Worm (Caenorhabditis elegans) whole organism, late embryonic: ENCODE results near the gene K12H6.5.

Source experiments
- C08G9.2 ChIP-seq: sonication (generic microtip); optimal IDR thresholded peaks from 2 replicates; lab custom pipeline; 2016; ENCODE audit warnings: mild to moderate bottlenecking, missing genetic modification characterization, moderate library complexity, missing compliant biosample characterization
- C38D4.7 ChIP-seq: fragments of 200-800 bp; sonication (Bioruptor generic); optimal IDR thresholded peaks from 2 replicates; lab custom pipeline; 2018; ENCODE audit warnings: mild to moderate bottlenecking, missing genetic modification characterization, moderate library complexity, missing compliant biosample characterization
- F13H6.1 ChIP-seq: sonication (generic microtip); optimal IDR thresholded peaks from 2 replicates; lab custom pipeline; 2016; ENCODE audit warnings: missing genetic modification characterization, missing compliant biosample characterization
- K02D7.2 ChIP-seq: sonication (generic microtip); optimal IDR thresholded peaks from 2 replicates; lab custom pipeline; 2017; ENCODE audit warnings: mild to moderate bottlenecking, missing genetic modification characterization, missing compliant biosample characterization
- ahr-1 ChIP-seq: sonication (generic microtip); optimal IDR thresholded peaks from 2 replicates; lab custom pipeline; 2016; ENCODE audit warnings: missing genetic modification characterization, missing compliant biosample characterization
- ama-1 ChIP-seq: fragments of 150-350 bp; optimal IDR thresholded peaks from 2 replicates; lab custom pipeline; 2014
- ceh-18 ChIP-seq: sonication (generic microtip); optimal IDR thresholded peaks from 2 replicates; lab custom pipeline; 2016; ENCODE audit warnings: missing genetic modification characterization, missing compliant biosample characterization
- ceh-19 ChIP-seq: fragments of 200-800 bp; sonication (Bioruptor generic); optimal IDR thresholded peaks from 2 replicates; lab custom pipeline; 2018; ENCODE audit warnings: mild to moderate bottlenecking, missing genetic modification characterization, missing compliant biosample characterization
- ceh-2 ChIP-seq: sonication (generic microtip); optimal IDR thresholded peaks from 2 replicates; lab custom pipeline; 2016; ENCODE audit warnings: missing genotype, missing genetic modification characterization, missing compliant biosample characterization
- ceh-30 ChIP-seq: fragments of 150-350 bp; optimal IDR thresholded peaks from 2 replicates; lab custom pipeline; 2014; ENCODE audit warnings: missing biosample characterization, missing genetic modification characterization
- ceh-31 ChIP-seq: sonication (generic microtip); optimal IDR thresholded peaks from 2 replicates; lab custom pipeline; 2016; ENCODE audit warnings: missing genetic modification characterization, missing compliant biosample characterization
- ceh-45 ChIP-seq: fragments of 200-800 bp; sonication (Bioruptor generic); IDR thresholded peaks from 2 replicates; pipeline ENCODE4 v1.3.6; 2022; ENCODE audit warnings: missing genetic modification reagents, missing genetic modification characterization, missing compliant biosample characterization
- ceh-6 ChIP-seq: fragments of 200-800 bp; sonication (Bioruptor generic); optimal IDR thresholded peaks from 2 replicates; lab custom pipeline; 2018; ENCODE audit warnings: mild to moderate bottlenecking, missing genetic modification characterization, missing compliant biosample characterization
- che-1 ChIP-seq: sonication (generic microtip); optimal IDR thresholded peaks from 2 replicates; lab custom pipeline; 2016; ENCODE audit warnings: mild to moderate bottlenecking, missing genetic modification characterization, missing compliant biosample characterization
- dmd-4 ChIP-seq: sonication (generic microtip); optimal IDR thresholded peaks from 2 replicates; lab custom pipeline; 2016; ENCODE audit warnings: borderline replicate concordance, missing genetic modification characterization, missing compliant biosample characterization
- elt-4 ChIP-seq: sonication (generic microtip); optimal IDR thresholded peaks from 2 replicates; lab custom pipeline; 2016; ENCODE audit warnings: missing genetic modification characterization, missing compliant biosample characterization
- ets-4 ChIP-seq: sonication (generic microtip); optimal IDR thresholded peaks from 2 replicates; lab custom pipeline; 2016; ENCODE audit warnings: missing genetic modification characterization, missing compliant biosample characterization
- eyg-1 ChIP-seq: sonication (generic microtip); optimal IDR thresholded peaks from 2 replicates; lab custom pipeline; 2016; ENCODE audit warnings: missing genotype, missing genetic modification characterization, missing compliant biosample characterization
- fkh-10 ChIP-seq: fragments of 150-350 bp; optimal IDR thresholded peaks from 2 replicates; lab custom pipeline; 2014; ENCODE audit warnings: missing biosample characterization, missing genetic modification reagents, missing genetic modification characterization
- fkh-6 ChIP-seq: sonication (generic microtip); optimal IDR thresholded peaks from 2 replicates; lab custom pipeline; 2016; ENCODE audit warnings: missing genetic modification characterization, missing compliant biosample characterization
- gmeb-2 ChIP-seq: sonication (generic microtip); optimal IDR thresholded peaks from 2 replicates; lab custom pipeline; 2016; ENCODE audit warnings: missing genetic modification characterization, inconsistent platforms, missing compliant biosample characterization
- hlh-13 ChIP-seq: fragments of 200-800 bp; sonication (Bioruptor generic); optimal IDR thresholded peaks from 2 replicates; lab custom pipeline; 2018; ENCODE audit warnings: mild to moderate bottlenecking, missing genetic modification characterization, missing compliant biosample characterization
- hlh-15 ChIP-seq: sonication (generic microtip); optimal IDR thresholded peaks from 2 replicates; lab custom pipeline; 2016; ENCODE audit warnings: missing genetic modification characterization, missing compliant biosample characterization
- hlh-30 ChIP-seq: sonication (generic microtip); optimal IDR thresholded peaks from 2 replicates; lab custom pipeline; 2017; ENCODE audit warnings: antibody characterized with exemption, missing genetic modification characterization, missing compliant biosample characterization; ENCODE audit not compliant: insufficient read depth
- hlh-8 ChIP-seq: sonication (generic microtip); optimal IDR thresholded peaks from 2 replicates; lab custom pipeline; 2016; ENCODE audit warnings: missing genotype, missing genetic modification characterization, missing compliant biosample characterization
- lim-6 ChIP-seq: sonication (generic microtip); optimal IDR thresholded peaks from 2 replicates; lab custom pipeline; 2016; ENCODE audit warnings: missing genetic modification characterization, missing compliant biosample characterization
- lin-11 ChIP-seq: fragments of 200-800 bp; sonication (Bioruptor generic); optimal IDR thresholded peaks from 2 replicates; lab custom pipeline; 2018; ENCODE audit warnings: mild to moderate bottlenecking, missing genetic modification characterization, missing compliant biosample characterization
- madf-2 ChIP-seq: sonication (generic microtip); optimal IDR thresholded peaks from 2 replicates; lab custom pipeline; 2017; ENCODE audit warnings: missing genetic modification characterization, missing compliant biosample characterization
- mec-3 ChIP-seq: sonication (generic microtip); optimal IDR thresholded peaks from 2 replicates; lab custom pipeline; 2016; ENCODE audit warnings: borderline replicate concordance, missing genetic modification characterization, missing compliant biosample characterization
- nfya-1 ChIP-seq: sonication (generic microtip); optimal IDR thresholded peaks from 2 replicates; lab custom pipeline; 2017; ENCODE audit warnings: missing genetic modification characterization, mild to moderate bottlenecking, missing compliant biosample characterization, antibody characterized with exemption, moderate library complexity
- odd-2 ChIP-seq: sonication (generic microtip); optimal IDR thresholded peaks from 2 replicates; lab custom pipeline; 2017; ENCODE audit warnings: antibody characterized with exemption, mild to moderate bottlenecking, missing genetic modification characterization, missing compliant biosample characterization
- pag-3 ChIP-seq: sonication (generic microtip); optimal IDR thresholded peaks from 2 replicates; lab custom pipeline; 2016; ENCODE audit warnings: missing compliant biosample characterization, missing genetic modification characterization, borderline replicate concordance
- pat-9 ChIP-seq: fragments of 200-800 bp; sonication (Bioruptor generic); optimal IDR thresholded peaks from 2 replicates; lab custom pipeline; 2018; ENCODE audit warnings: mild to moderate bottlenecking, missing genetic modification characterization, moderate library complexity, missing compliant biosample characterization
- pha-2 ChIP-seq: sonication (generic microtip); optimal IDR thresholded peaks from 2 replicates; lab custom pipeline; 2017; ENCODE audit warnings: mild to moderate bottlenecking, missing genetic modification characterization, missing compliant biosample characterization
- pqm-1 ChIP-seq: sonication (generic microtip); optimal IDR thresholded peaks from 2 replicates; lab custom pipeline; 2016; ENCODE audit warnings: missing genetic modification characterization, missing compliant biosample characterization
- sox-4 ChIP-seq: sonication (generic microtip); optimal IDR thresholded peaks from 2 replicates; lab custom pipeline; 2017; ENCODE audit warnings: mild to moderate bottlenecking, missing genetic modification characterization, inconsistent platforms, missing compliant biosample characterization
- syd-9 ChIP-seq: sonication (generic microtip); optimal IDR thresholded peaks from 2 replicates; lab custom pipeline; 2016; ENCODE audit warnings: mild to moderate bottlenecking, missing genetic modification characterization, moderate library complexity, missing compliant biosample characterization
- tbx-7 ChIP-seq: sonication (generic microtip); optimal IDR thresholded peaks from 2 replicates; lab custom pipeline; 2016; ENCODE audit warnings: missing genotype, missing genetic modification characterization, missing compliant biosample characterization
- unc-42 ChIP-seq: sonication (generic microtip); optimal IDR thresholded peaks from 2 replicates; lab custom pipeline; 2016; ENCODE audit warnings: missing genotype, missing genetic modification characterization, missing compliant biosample characterization
- unc-55 ChIP-seq: sonication (generic microtip); optimal IDR thresholded peaks from 2 replicates; lab custom pipeline; 2017; ENCODE audit warnings: missing biosample characterization, missing genetic modification reagents, missing genetic modification characterization
- unc-86 ChIP-seq: sonication (generic microtip); optimal IDR thresholded peaks from 2 replicates; lab custom pipeline; 2016; ENCODE audit warnings: missing genetic modification characterization, missing compliant biosample characterization
- ztf-16 ChIP-seq: sonication (generic microtip); optimal IDR thresholded peaks from 2 replicates; lab custom pipeline; 2017; ENCODE audit warnings: missing genetic modification characterization, missing compliant biosample characterization

K12H6.5 gene

DNA sequence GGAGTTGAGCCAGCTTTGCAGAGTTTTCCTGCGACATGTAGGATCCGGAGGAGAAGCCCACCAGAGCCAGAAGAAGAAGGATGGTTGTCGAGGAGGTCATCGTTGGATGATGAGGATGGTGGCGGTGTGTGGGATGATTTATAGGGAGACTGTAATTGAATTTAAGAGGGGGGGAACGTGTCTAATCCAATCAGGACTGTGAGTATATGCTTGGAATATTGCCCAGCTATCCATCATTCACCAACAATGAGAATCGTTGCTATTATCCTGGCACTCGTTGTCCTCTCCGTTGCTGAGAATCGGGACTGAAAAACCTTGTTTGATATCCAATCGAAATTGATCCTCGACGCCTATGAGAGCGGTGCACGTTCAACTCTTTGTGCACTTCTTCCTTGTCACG is at the start of gene K12H6.5:
K12H6.5 (minus strand) TSS at position 101 of the 400 bp plus-strand sequence.
- TF ChIP-seq madf-2 (tag; lab: Kevin White, UChicago) (no peak), sox-4 (tag; lab: Kevin White, UChicago) (no peak), nfya-1 (tag; lab: Kevin White, UChicago) (no peak), ztf-16 (tag; lab: Kevin White, UChicago) (no peak), che-1 (tag; lab: Kevin White, UChicago) (no peak), hlh-13 (GFP tag; lab: Kevin White, UChicago) (no peak), tbx-7 (no peak), pha-2 (tag; lab: Kevin White, UChicago) (no peak), ama-1 (lab: Kevin White, UChicago) (no peak), ceh-18 (tag; lab: Kevin White, UChicago) (no peak)

DNA sequence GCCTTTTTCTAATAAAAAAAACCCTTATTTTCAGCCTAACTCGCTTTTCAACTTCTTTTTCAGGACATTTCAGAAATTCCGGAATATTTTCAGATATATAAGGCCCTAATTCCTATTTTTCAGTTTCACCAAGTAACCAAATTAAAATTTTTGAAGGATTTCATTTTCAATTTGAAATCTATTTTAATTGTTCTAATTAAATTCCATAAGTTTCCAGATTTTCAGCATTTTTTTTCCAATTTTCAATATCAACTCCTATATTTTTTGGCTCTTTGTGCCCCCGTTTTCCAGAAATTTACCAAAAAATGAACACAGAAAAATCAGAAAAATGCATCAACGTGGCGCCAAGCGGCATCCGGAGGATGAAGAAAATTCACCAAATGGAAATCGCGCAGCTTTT is 48.8 kb upstream of the K12H6.5 start, which contains the start of gene Y110A2AL.1:
Y110A2AL.1 (plus strand) TSS at position 301 of the 400 bp plus-strand sequence.
- TF ChIP-seq ceh-19 (GFP tag; lab: Kevin White, UChicago): no peak
- no peak for TF ChIP-seq eyg-1
- no peak for TF ChIP-seq C08G9.2 (tag; lab: Kevin White, UChicago)
- TF ChIP-seq odd-2 (tag; lab: Kevin White, UChicago): no peak
- TF ChIP-seq tbx-7: no peak
- TF ChIP-seq K02D7.2: no peak
- TF ChIP-seq pha-2 (tag; lab: Kevin White, UChicago): no peak
- no peak for TF ChIP-seq lin-11
- no peak for TF ChIP-seq unc-55 (GFP tag; lab: Kevin White, UChicago)
- no peak for TF ChIP-seq ceh-18 (tag; lab: Kevin White, UChicago)
- TF ChIP-seq hlh-8 (tag; lab: Kevin White, UChicago): no peak
- no peak for TF ChIP-seq ahr-1 (tag; lab: Kevin White, UChicago)
- TF ChIP-seq unc-42 (tag; lab: Kevin White, UChicago): no peak
- TF ChIP-seq ceh-45 (GFP tag; lab: Robert Waterston, UW): no peak
- no peak for TF ChIP-seq pag-3 (tag; lab: Kevin White, UChicago)
- no peak for TF ChIP-seq sox-4 (tag; lab: Kevin White, UChicago)
- no peak for TF ChIP-seq lim-6 (tag; lab: Kevin White, UChicago)
- TF ChIP-seq syd-9 (tag; lab: Kevin White, UChicago): no peak
- no peak for TF ChIP-seq pat-9 (tag; lab: Kevin White, UChicago)

DNA sequence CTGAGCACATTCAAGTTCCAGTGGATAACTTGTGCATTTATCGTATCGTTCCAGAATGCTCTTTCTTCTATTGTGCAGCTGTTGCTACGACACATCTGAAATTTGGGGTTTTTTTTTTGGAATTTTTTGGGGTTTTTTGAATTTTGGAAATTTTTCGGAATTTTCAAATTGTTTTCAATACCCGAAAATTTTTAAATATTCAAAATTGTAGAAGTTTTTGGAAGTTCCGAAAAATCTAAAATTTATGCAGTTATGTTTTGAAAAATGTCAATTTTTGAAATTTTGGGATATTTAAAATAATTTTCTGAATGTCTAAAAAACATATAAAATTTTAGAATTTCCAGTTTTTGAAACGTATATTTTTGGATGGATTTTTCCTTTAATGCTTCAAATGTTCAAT is 45.8 kb upstream of the K12H6.5 start, which contains the start of gene Y110A2AL.10:
Y110A2AL.10 (minus strand) TSS at position 101 of the 400 bp plus-strand sequence.
- TF ChIP-seq mec-3 (tag; lab: Kevin White, UChicago) (no peak), dmd-4 (tag; lab: Kevin White, UChicago) (no peak), ceh-45 (GFP tag; lab: Robert Waterston, UW) (no peak), hlh-15 (tag; lab: Kevin White, UChicago) (no peak), ets-4 (tag; lab: Kevin White, UChicago) (no peak), hlh-30 (tag; lab: Kevin White, UChicago) (no peak), C38D4.7 (GFP tag; lab: Kevin White, UChicago) (no peak), hlh-13 (GFP tag; lab: Kevin White, UChicago) (no peak)
- TF ChIP-seq, all 69 proteins: peak for 0

DNA sequence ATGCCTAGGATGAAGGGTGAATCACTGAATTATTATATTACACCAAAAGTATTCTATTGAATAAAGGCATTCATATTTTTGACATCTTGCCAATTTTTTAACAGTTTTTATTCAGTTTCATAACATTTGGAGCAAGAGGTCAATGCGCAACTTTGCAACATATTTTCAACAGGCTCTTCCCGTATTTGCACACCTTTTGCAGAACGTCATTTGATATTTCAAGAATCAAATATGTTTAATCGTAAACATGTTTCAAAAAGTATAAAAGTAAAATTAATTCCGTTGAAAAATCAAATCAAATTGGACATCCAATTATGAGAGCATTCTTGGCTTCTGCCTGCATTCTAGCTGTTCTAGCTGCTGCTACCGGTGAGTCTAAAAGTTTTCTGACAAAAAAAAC is 41.7 kb upstream of the K12H6.5 start, which contains the start of gene Y110A2AL.2:
Y110A2AL.2 (plus strand) TSS at position 301 of the 400 bp plus-strand sequence.
- no peak for TF ChIP-seq C38D4.7 (GFP tag; lab: Kevin White, UChicago)
- no peak for TF ChIP-seq fkh-10 (GFP tag; lab: Kevin White, UChicago)
- no peak for TF ChIP-seq che-1 (tag; lab: Kevin White, UChicago)
- TF ChIP-seq ceh-31: no peak
- TF ChIP-seq hlh-8 (tag; lab: Kevin White, UChicago): no peak
- no peak for TF ChIP-seq fkh-6 (tag; lab: Kevin White, UChicago)
- TF ChIP-seq unc-86 (tag; lab: Kevin White, UChicago): no peak
- no peak for TF ChIP-seq F13H6.1 (tag; lab: Kevin White, UChicago)
- no peak for TF ChIP-seq elt-4 (tag; lab: Kevin White, UChicago)
- no peak for TF ChIP-seq pag-3 (tag; lab: Kevin White, UChicago)
- TF ChIP-seq ets-4 (tag; lab: Kevin White, UChicago): no peak
- no peak for TF ChIP-seq pqm-1 (tag; lab: Kevin White, UChicago)
- no peak for TF ChIP-seq K02D7.2
- TF ChIP-seq pat-9 (tag; lab: Kevin White, UChicago): no peak
- TF ChIP-seq ceh-6 (GFP tag; lab: Kevin White, UChicago): no peak
- no peak for TF ChIP-seq ceh-30 (tag; lab: Kevin White, UChicago)
- no peak for TF ChIP-seq ama-1 (lab: Kevin White, UChicago)
- TF ChIP-seq ceh-2 (tag; lab: Kevin White, UChicago): no peak
- no peak for TF ChIP-seq gmeb-2 (tag; lab: Kevin White, UChicago)
